Worm (Caenorhabditis elegans) whole organism, L3 larva: Measurements from ENCODE around the gene C08A9.3.

Source experiments
- ama-1 ChIP-seq: fragments of 150-350 bp; optimal IDR thresholded peaks from 2 replicates; lab custom pipeline; 2018
- egl-27 ChIP-seq: sonication (generic microtip); optimal IDR thresholded peaks from 4 replicates; lab custom pipeline; 2017; ENCODE audit warnings: missing biosample characterization, missing genetic modification reagents, missing genetic modification characterization
- fkh-10 ChIP-seq: sonication (generic microtip); optimal IDR thresholded peaks from 2 replicates; lab custom pipeline; 2017; ENCODE audit warnings: missing biosample characterization, missing genetic modification reagents, missing genetic modification characterization
- jun-1 ChIP-seq: fragments of 150-350 bp; optimal IDR thresholded peaks from 2 replicates; lab custom pipeline; 2014; ENCODE audit warnings: missing biosample characterization, missing genetic modification reagents, missing genetic modification characterization
- unc-62 ChIP-seq: fragments of 150-350 bp; sonication (generic microtip); optimal IDR thresholded peaks from 4 replicates; lab custom pipeline; 2014; ENCODE audit warnings: missing biosample characterization, missing genetic modification reagents, missing genetic modification characterization
- ztf-11 ChIP-seq: fragments of 150-350 bp; optimal IDR thresholded peaks from 2 replicates; lab custom pipeline; 2014; ENCODE audit warnings: missing biosample characterization, missing genetic modification characterization

DNA sequence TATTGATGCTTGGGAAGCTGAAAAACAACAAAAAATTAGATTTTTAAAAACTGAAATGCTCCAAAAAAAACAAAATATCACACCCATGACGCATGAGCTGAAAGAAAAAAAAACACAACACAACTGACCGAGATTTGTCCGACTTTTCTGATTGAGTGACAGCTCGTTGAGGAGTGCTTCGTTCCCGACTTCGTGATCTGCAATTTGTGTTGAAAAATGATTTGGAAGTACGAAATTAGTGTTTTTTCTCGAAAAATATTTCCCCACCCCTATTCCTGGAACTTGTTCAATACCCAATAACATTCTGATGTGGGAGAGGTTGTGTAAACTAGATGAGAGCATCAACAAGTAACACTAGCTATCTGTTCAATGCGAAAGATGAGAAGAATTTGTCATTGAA is 51.5 kb downstream of the C08A9.3 start:
- TF ChIP-seq fkh-10 (GFP tag; lab: Kevin White, UChicago) (no peak), ztf-11 (tag; lab: Kevin White, UChicago) (no peak), jun-1 (tag; lab: Kevin White, UChicago) (no peak), egl-27 (tag; lab: Kevin White, UChicago) (no peak), ama-1 (no peak), unc-62 (no peak)
